Fruit fly (Drosophila melanogaster) whole organism, embryonic: ENCODE results near the gene pigs.

Experiments
- Bgb ChIP-seq: fragments of 200-800 bp; sonication (Bioruptor generic); IDR thresholded peaks from 2 replicates; pipeline ENCODE4 v1.3.6; 2022; ENCODE audit warnings: missing biosample characterization, missing genetic modification characterization; ENCODE audit not compliant: partially characterized antibody
- C15 ChIP-seq: fragments of 200-800 bp; sonication (Bioruptor generic); IDR thresholded peaks from 3 replicates; pipeline ENCODE4 v1.3.6; 2022; ENCODE audit warnings: missing biosample characterization, missing genetic modification characterization
- CG10274 ChIP-seq: fragments of 200-800 bp; sonication (Bioruptor generic); optimal IDR thresholded peaks from 3 replicates; lab custom pipeline; 2017; ENCODE audit warnings: missing biosample characterization, mild to moderate bottlenecking, missing genetic modification characterization
- CG10979 ChIP-seq: fragments of 200-800 bp; sonication (Bioruptor generic); optimal IDR thresholded peaks from 2 replicates; lab custom pipeline; 2018; ENCODE audit warnings: missing biosample characterization, mild to moderate bottlenecking, missing genetic modification characterization, moderate library complexity
- CG12104 ChIP-seq: fragments of 200-800 bp; sonication (Bioruptor generic); optimal IDR thresholded peaks from 3 replicates; lab custom pipeline; 2016; ENCODE audit warnings: missing biosample characterization, missing genetic modification characterization
- CG12299 ChIP-seq: fragments of 200-800 bp; sonication (Bioruptor generic); optimal IDR thresholded peaks from 2 replicates; lab custom pipeline; 2018; ENCODE audit warnings: missing biosample characterization, mild to moderate bottlenecking, missing genetic modification characterization
- CG12659 ChIP-seq: fragments of 200-800 bp; sonication (Bioruptor generic); optimal IDR thresholded peaks from 3 replicates; lab custom pipeline; 2017; ENCODE audit warnings: mild to moderate bottlenecking, missing biosample characterization, missing genetic modification reagents, missing genetic modification characterization
- CG16863 ChIP-seq: fragments of 200-800 bp; sonication (Bioruptor generic); optimal IDR thresholded peaks from 3 replicates; lab custom pipeline; 2016; ENCODE audit warnings: missing biosample characterization, missing genetic modification characterization
- CG17385 ChIP-seq: fragments of 200-800 bp; sonication (Bioruptor generic); optimal IDR thresholded peaks from 3 replicates; lab custom pipeline; 2018; ENCODE audit warnings: missing biosample characterization, mild to moderate bottlenecking, missing genetic modification characterization
- CG17612 ChIP-seq: fragments of 200-800 bp; sonication (Bioruptor generic); IDR thresholded peaks from 2 replicates; pipeline ENCODE4 v1.3.6; 2022; ENCODE audit warnings: missing biosample characterization, missing genetic modification characterization
- CG18764 ChIP-seq: fragments of 200-800 bp; sonication (Bioruptor generic); optimal IDR thresholded peaks from 3 replicates; lab custom pipeline; 2016; ENCODE audit warnings: missing biosample characterization, missing genetic modification characterization
- CG31365 ChIP-seq: fragments of 200-800 bp; sonication (Bioruptor generic); optimal IDR thresholded peaks from 2 replicates; lab custom pipeline; 2018; ENCODE audit warnings: missing biosample characterization, mild to moderate bottlenecking, missing genetic modification characterization
- CG4617 ChIP-seq: fragments of 200-800 bp; sonication (Bioruptor generic); optimal IDR thresholded peaks from 3 replicates; lab custom pipeline; 2016; ENCODE audit warnings: missing biosample characterization, missing genetic modification characterization, borderline replicate concordance
- CG6791 ChIP-seq: fragments of 200-800 bp; sonication (Bioruptor generic); IDR thresholded peaks from 3 replicates; pipeline ENCODE4 v1.3.6; 2022; ENCODE audit warnings: missing biosample characterization, missing genetic modification characterization; ENCODE audit not compliant: partially characterized antibody
- CG6813 ChIP-seq: fragments of 200-800 bp; sonication (Bioruptor generic); optimal IDR thresholded peaks from 2 replicates; lab custom pipeline; 2017; ENCODE audit warnings: missing biosample characterization, missing genetic modification characterization, mild to moderate bottlenecking, moderate library complexity, missing genetic modification reagents
- CG7786 ChIP-seq: fragments of 200-800 bp; sonication (Bioruptor generic); optimal IDR thresholded peaks from 2 replicates; lab custom pipeline; 2016; ENCODE audit warnings: missing biosample characterization, missing genetic modification characterization
- CG8089 ChIP-seq: fragments of 200-800 bp; sonication (Bioruptor generic); optimal IDR thresholded peaks from 3 replicates; lab custom pipeline; 2016; ENCODE audit warnings: missing biosample characterization, missing genetic modification characterization
- CG8388 ChIP-seq: fragments of 200-800 bp; sonication (Bioruptor generic); optimal IDR thresholded peaks from 2 replicates; lab custom pipeline; 2019; ENCODE audit warnings: missing biosample characterization, mild to moderate bottlenecking, missing genetic modification characterization, moderate library complexity
- Dad ChIP-seq: fragments of 200-800 bp; sonication (Bioruptor generic); optimal IDR thresholded peaks from 3 replicates; lab custom pipeline; 2016; ENCODE audit warnings: missing biosample characterization, missing genetic modification characterization
- Gug ChIP-seq: fragments of 200-800 bp; sonication (Bioruptor generic); IDR thresholded peaks from 4 replicates; pipeline ENCODE4 v1.3.6; 2022; ENCODE audit warnings: missing biosample characterization, missing genetic modification characterization
- Hmx ChIP-seq: fragments of 200-800 bp; sonication (Bioruptor generic); optimal IDR thresholded peaks from 2 replicates; lab custom pipeline; 2016; ENCODE audit warnings: missing biosample characterization, missing genetic modification characterization
- Jarid2 ChIP-seq: fragments of 200-800 bp; sonication (Bioruptor generic); optimal IDR thresholded peaks from 3 replicates; lab custom pipeline; 2017; ENCODE audit warnings: mild to moderate bottlenecking, missing biosample characterization, missing genetic modification reagents, missing genetic modification characterization
- Lpt ChIP-seq: fragments of >200 bp; optimal IDR thresholded peaks from 2 replicates; lab custom pipeline; 2018; ENCODE audit warnings: missing biosample characterization, missing genetic modification characterization
- Med ChIP-seq: fragments of 200-800 bp; sonication (Bioruptor generic); peaks from one replicate; lab custom pipeline; 2016; ENCODE audit warnings: missing biosample characterization, missing genetic modification characterization, mild to moderate bottlenecking, inconsistent platforms, moderate library complexity
- Ravus ChIP-seq: fragments of 200-800 bp; sonication (Bioruptor generic); IDR thresholded peaks from 2 replicates; pipeline ENCODE4 v1.3.6; 2022; ENCODE audit warnings: missing biosample characterization, missing genetic modification characterization
- Spps ChIP-seq: fragments of 200-800 bp; sonication (Bioruptor generic); optimal IDR thresholded peaks from 2 replicates; lab custom pipeline; 2018; ENCODE audit warnings: missing biosample characterization, mild to moderate bottlenecking, missing genetic modification characterization
- amos ChIP-seq: fragments of 200-800 bp; sonication (Bioruptor generic); IDR thresholded peaks from 2 replicates; pipeline ENCODE4 v1.3.6; 2022; ENCODE audit warnings: missing biosample characterization, missing genetic modification characterization; ENCODE audit not compliant: partially characterized antibody
- ase ChIP-seq: fragments of 200-800 bp; sonication (Bioruptor generic); IDR thresholded peaks from 3 replicates; pipeline ENCODE4 v1.3.6; 2022; ENCODE audit warnings: missing biosample characterization, missing genetic modification characterization
- cg ChIP-seq: fragments of 200-800 bp; sonication (Bioruptor generic); optimal IDR thresholded peaks from 3 replicates; lab custom pipeline; 2019; ENCODE audit warnings: missing biosample characterization, mild to moderate bottlenecking, missing genetic modification characterization, moderate library complexity
- chm ChIP-seq: fragments of 200-800 bp; sonication (Bioruptor generic); IDR thresholded peaks from 2 replicates; pipeline ENCODE4 v1.3.6; 2022; ENCODE audit warnings: missing biosample characterization, missing genetic modification characterization
- corto ChIP-seq: fragments of 200-800 bp; sonication (Bioruptor generic); optimal IDR thresholded peaks from 2 replicates; lab custom pipeline; 2016; ENCODE audit warnings: missing biosample characterization, mild to moderate bottlenecking, missing genetic modification characterization, moderate library complexity
- crp ChIP-seq, 2 experiments: fragments of 200-800 bp; sonication (Bioruptor generic); optimal IDR thresholded peaks; 2 replicates in 1 of 2; 3 replicates in 1 of 2; lab custom pipeline; 2017; ENCODE audit warnings: missing biosample characterization in 2 of 2, missing genetic modification characterization in 2 of 2, mild to moderate bottlenecking in 1 of 2, moderate library complexity in 1 of 2
- dimm ChIP-seq: fragments of 200-800 bp; sonication (Bioruptor generic); IDR thresholded peaks from 2 replicates; pipeline ENCODE4 v1.3.6; 2022; ENCODE audit warnings: missing biosample characterization, missing genetic modification characterization
- ems ChIP-seq: fragments of 200-800 bp; sonication (Bioruptor generic); optimal IDR thresholded peaks from 3 replicates; lab custom pipeline; 2016; ENCODE audit warnings: missing biosample characterization, missing genetic modification characterization
- fd102C ChIP-seq: fragments of 200-800 bp; sonication (Bioruptor generic); optimal IDR thresholded peaks from 2 replicates; lab custom pipeline; 2018; ENCODE audit warnings: missing biosample characterization, mild to moderate bottlenecking, missing genetic modification characterization, moderate library complexity
- gsb-n ChIP-seq: fragments of 200-800 bp; sonication (Bioruptor generic); optimal IDR thresholded peaks from 3 replicates; lab custom pipeline; 2018; ENCODE audit warnings: missing biosample characterization, mild to moderate bottlenecking, missing genetic modification characterization
- kay ChIP-seq: fragments of 200-800 bp; sonication (Bioruptor generic); optimal IDR thresholded peaks from 2 replicates; lab custom pipeline; 2016; ENCODE audit warnings: missing biosample characterization, missing genetic modification characterization
- mam ChIP-seq: fragments of 200-800 bp; sonication (Bioruptor generic); optimal IDR thresholded peaks from 3 replicates; lab custom pipeline; 2016; ENCODE audit warnings: missing biosample characterization, missing genetic modification characterization
- mirr ChIP-seq: fragments of 200-800 bp; sonication (Bioruptor generic); optimal IDR thresholded peaks from 3 replicates; lab custom pipeline; 2018; ENCODE audit warnings: missing biosample characterization, mild to moderate bottlenecking, missing genetic modification characterization
- nom ChIP-seq: fragments of 200-800 bp; sonication (Bioruptor generic); optimal IDR thresholded peaks from 2 replicates; lab custom pipeline; 2017; ENCODE audit warnings: missing biosample characterization, missing genetic modification characterization, mild to moderate bottlenecking, moderate library complexity, missing genetic modification reagents
- onecut ChIP-seq: fragments of 200-800 bp; sonication (Bioruptor generic); IDR thresholded peaks from 2 replicates; pipeline ENCODE4 v1.3.6; 2022; ENCODE audit warnings: missing biosample characterization, missing genetic modification characterization
- sc ChIP-seq, 3 experiments: fragments of >200 bp in 2 of 3; fragments of 200-800 bp in 1 of 3; sonication (Bioruptor generic) in 1 of 3; optimal IDR thresholded peaks; 2 replicates in 2 of 3; 3 replicates in 1 of 3; lab custom pipeline; 2017; ENCODE audit warnings: mild to moderate bottlenecking in 1 of 3, missing biosample characterization in 1 of 3, missing genetic modification characterization in 1 of 3, missing genetic modification reagents in 1 of 3
- sima ChIP-seq: fragments of 200-800 bp; sonication (Bioruptor generic); optimal IDR thresholded peaks from 2 replicates; lab custom pipeline; 2016; ENCODE audit warnings: missing biosample characterization, missing genetic modification characterization
- ttk ChIP-seq: fragments of 200-800 bp; sonication (Bioruptor generic); IDR thresholded peaks from 2 replicates; pipeline ENCODE4 v2.1.2; 2022; ENCODE audit warnings: missing biosample characterization, missing genetic modification characterization
- unc-4 ChIP-seq: fragments of 200-800 bp; sonication (Bioruptor generic); IDR thresholded peaks from 2 replicates; pipeline ENCODE4 v1.3.6; 2022; ENCODE audit warnings: missing biosample characterization, missing genetic modification characterization; ENCODE audit not compliant: partially characterized antibody
- usp ChIP-seq: fragments of >200 bp; optimal IDR thresholded peaks from 2 replicates; lab custom pipeline; 2017; ENCODE audit warnings: missing biosample characterization, missing genetic modification characterization
- vvl ChIP-seq: fragments of 200-800 bp; sonication (Bioruptor generic); IDR thresholded peaks from 2 replicates; pipeline ENCODE4 v1.3.6; 2022; ENCODE audit warnings: missing biosample characterization, missing genetic modification characterization
- zf30C ChIP-seq: fragments of 200-800 bp; sonication (Bioruptor generic); optimal IDR thresholded peaks from 3 replicates; lab custom pipeline; 2018; ENCODE audit warnings: missing biosample characterization, mild to moderate bottlenecking, missing genetic modification characterization
- zfh2 ChIP-seq: fragments of 200-800 bp; sonication (Bioruptor generic); optimal IDR thresholded peaks from 2 replicates; lab custom pipeline; 2016; ENCODE audit warnings: missing biosample characterization, missing genetic modification characterization

pigs gene

dm6 chrX:6662876-6663551, 63.2 kb downstream of the pigs start (continued):
- TF ChIP-seq zfh2 (GFP tag; lab: Kevin White, UChicago) (peak; percentile 35), amos (no peak), CG4617 (no peak), unc-4 (no peak), usp (GFP tag; lab: Kevin White, UChicago) (no peak), CG6813 (GFP tag; lab: Kevin White, UChicago) (no peak), Jarid2 (GFP tag; lab: Kevin White, UChicago) (no peak), chm (GFP tag; lab: Robert Waterston, UW) (no peak), CG10274 (GFP tag; lab: Kevin White, UChicago) (no peak), crp (GFP tag; optimal IDR thresholded peaks at IDR 0.05; lab: Kevin White, UChicago) (no peak), CG6791 (no peak), CG16863 (GFP tag; lab: Kevin White, UChicago) (peak; percentile 49), sima (no peak), Lpt (no peak), CG31365 (no peak), CG10979 (no peak), CG12104 (GFP tag; lab: Kevin White, UChicago) (no peak), corto (GFP tag; lab: Kevin White, UChicago) (no peak), CG8089 (no peak), dimm (GFP tag; lab: Robert Waterston, UW) (no peak), fd102C (GFP tag; lab: Kevin White, UChicago) (no peak), sc (optimal IDR thresholded peaks at IDR 0.05; lab: Kevin White, UChicago) (no peak), sc (GFP tag; optimal IDR thresholded peaks at IDR 0.05; lab: Kevin White, UChicago) (no peak), Hmx (GFP tag; lab: Kevin White, UChicago) (no peak), onecut (GFP tag; lab: Robert Waterston, UW) (peak; percentile 21), cg (GFP tag; lab: Kevin White, UChicago) (no peak), Bgb (GFP tag; lab: Robert Waterston, UW) (no peak), CG12659 (GFP tag; lab: Kevin White, UChicago) (peak; percentile 52), CG17612 (no peak), kay (GFP tag; lab: Kevin White, UChicago) (no peak), mam (GFP tag; lab: Kevin White, UChicago) (peak; percentile 24), CG7786 (GFP tag; lab: Kevin White, UChicago) (peak; percentile 49), CG17385 (no peak), C15 (GFP tag; lab: Robert Waterston, UW) (no peak), zf30C (GFP tag; lab: Kevin White, UChicago) (no peak), ttk (GFP tag; lab: Robert Waterston, UW) (peak; percentile 35; the same call in 1 of the 2 replicates), CG12299 (tag; lab: Kevin White, UChicago) (no peak), Med (GFP tag; lab: Kevin White, UChicago) (peak; percentile 84), CG18764 (GFP tag; lab: Kevin White, UChicago) (no peak), nom (GFP tag; lab: Kevin White, UChicago) (no peak), ems (no peak), Ravus (GFP tag; lab: Robert Waterston, UW) (no peak), Spps (no peak), mirr (GFP tag; lab: Kevin White, UChicago) (no peak), gsb-n (tag; lab: Kevin White, UChicago) (no peak), Gug (GFP tag; lab: Robert Waterston, UW) (peak; percentile 47; the same call in 1 of the 4 replicates), vvl (GFP tag; lab: Robert Waterston, UW) (peak; percentile 47), CG8388 (GFP tag; lab: Kevin White, UChicago) (peak; percentile 21), Dad (GFP tag; lab: Kevin White, UChicago) (no peak), ase (GFP tag; lab: Robert Waterston, UW) (peak; percentile 33; the same call in 1 of the 3 replicates)
